Worm (Caenorhabditis elegans) whole organism, L4 larva: ENCODE data around the gene grl-7.
"Not testable (repeated sequence)": the region's sequence is repeated elsewhere in the genome, so short reads cannot be mapped to it uniquely, and the experiment has no call there.

Experiments
- aha-1 ChIP-seq: fragments of 150-350 bp; peaks from one replicate; lab custom pipeline; 2014; ENCODE audit warnings: missing biosample characterization, missing genetic modification characterization
- fkh-10 ChIP-seq: fragments of 150-350 bp; optimal IDR thresholded peaks from 2 replicates; lab custom pipeline; 2014; ENCODE audit warnings: missing biosample characterization, missing genetic modification reagents, missing genetic modification characterization
- lir-3 ChIP-seq: sonication (generic microtip); optimal IDR thresholded peaks from 2 replicates; lab custom pipeline; 2016; ENCODE audit warnings: mild to moderate bottlenecking, missing genetic modification characterization, missing compliant biosample characterization
- tra-1 ChIP-seq: fragments of 200-800 bp; sonication (Bioruptor generic); IDR thresholded peaks from 2 replicates; pipeline ENCODE4 v1.3.6; 2022; ENCODE audit warnings: missing genetic modification reagents, missing genetic modification characterization, missing compliant biosample characterization

- not testable (repeated sequence) for TF ChIP-seq lir-3 (tag; lab: Kevin White, UChicago); fkh-10 (GFP tag; lab: Kevin White, UChicago); aha-1 (tag; lab: Kevin White, UChicago); tra-1
These were observed 44.2 kb upstream of the grl-7 start for ce11 chrV:11391033-11391432.
